Worm (Caenorhabditis elegans): ENCODE measurements around the gene Y37H2A.12.
A peak's percentile ranks its signal among the peaks of the same experiment; 100 is the strongest.

Y37H2A.12 gene

DNA sequence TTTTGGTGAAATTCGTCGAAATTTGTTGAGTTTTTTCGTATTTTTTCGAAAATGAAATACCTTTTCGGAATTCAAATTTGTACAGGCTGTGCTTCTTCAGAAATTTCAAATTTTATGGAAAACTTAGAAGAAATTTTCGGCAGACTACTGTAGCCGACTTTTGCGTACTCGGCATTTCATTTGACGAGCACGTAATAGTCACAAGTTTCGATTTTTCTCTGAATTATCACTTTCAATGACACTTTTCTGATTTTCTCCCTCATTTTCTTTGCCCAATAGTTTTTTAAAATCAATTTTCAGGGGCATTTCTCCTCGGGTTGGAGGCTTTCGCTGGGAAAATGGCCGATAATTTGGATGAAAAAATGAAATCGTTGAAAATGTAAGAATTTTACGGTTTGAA is 7.3 kb downstream of the Y37H2A.12 start, which contains the start of gene fbxa-107:
TSS of gene fbxa-107 (plus strand) at position 301 of the 400 bp plus-strand sequence.
- TF ChIP-seq pha-4 (tag; optimal IDR thresholded peaks at IDR 0.05), result no peak
- no peak for TF ChIP-seq nhr-237 (tag; optimal IDR thresholded peaks at IDR 0.05)

DNA sequence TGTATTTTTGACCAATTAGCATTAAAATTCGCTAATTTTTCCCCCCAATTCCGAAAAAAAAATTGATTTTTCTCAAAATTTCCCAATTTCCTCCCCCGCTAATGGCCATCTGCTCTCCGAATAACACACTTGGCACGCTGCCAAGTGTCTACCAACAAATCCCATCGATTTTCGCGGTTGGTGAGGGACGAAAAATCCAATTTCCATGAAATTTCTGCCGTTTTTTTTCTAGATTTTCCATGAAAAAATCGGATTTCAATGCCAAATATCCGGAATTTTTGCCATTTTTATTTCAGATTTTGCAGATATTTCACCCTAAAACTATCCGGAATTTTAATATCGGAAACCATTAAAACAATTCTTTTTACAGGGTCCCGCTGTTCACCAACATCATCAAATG is 21.5 kb downstream of the Y37H2A.12 start:
- TF ChIP-seq nhr-237 (tag; optimal IDR thresholded peaks at IDR 0.05) (no peak), drap-1 (GFP tag; optimal IDR thresholded peaks at IDR 0.05) (no peak), ces-1 (GFP tag; optimal IDR thresholded peaks at IDR 0.05) (peak; percentile 25), cnd-1 (tag; optimal IDR thresholded peaks at IDR 0.05) (no peak), flh-1 (GFP tag; optimal IDR thresholded peaks at IDR 0.05) (no peak), ceh-43 (GFP tag; optimal IDR thresholded peaks at IDR 0.05) (no peak)

DNA sequence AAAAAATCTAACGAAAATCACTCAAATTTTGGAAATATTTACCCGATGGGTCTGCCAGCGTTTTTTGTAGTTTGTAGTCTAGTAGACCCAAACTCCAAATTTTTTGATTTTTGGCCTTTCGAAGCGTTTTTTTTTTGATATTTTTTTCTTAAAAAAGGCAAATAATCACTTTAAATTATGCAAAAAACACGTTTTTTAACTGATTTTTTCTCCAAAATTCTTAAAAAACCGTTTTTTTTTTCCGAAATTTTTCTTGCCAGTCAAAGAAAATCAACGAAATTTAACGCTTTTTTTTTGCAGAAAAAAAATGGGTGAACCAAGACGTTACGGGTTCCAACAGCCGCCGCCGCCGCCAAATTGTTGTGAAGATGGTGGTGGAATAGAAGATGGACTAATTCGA is 23.0 kb downstream of the Y37H2A.12 start, which contains the start of gene Y37H2A.1:
TSS of gene Y37H2A.1 (plus strand) at position 301 of the 400 bp plus-strand sequence.
- TF ChIP-seq mab-5 (tag; optimal IDR thresholded peaks at IDR 0.05) (no peak), bed-3 (GFP tag; optimal IDR thresholded peaks at IDR 0.05) (no peak), nhr-12 (tag; optimal IDR thresholded peaks at IDR 0.05) (no peak), unc-62 (GFP tag; optimal IDR thresholded peaks at IDR 0.05) (no peak), ceh-83 (GFP tag; optimal IDR thresholded peaks at IDR 0.05) (no peak), ham-2 (GFP tag; optimal IDR thresholded peaks at IDR 0.05) (no peak), ztf-11 (tag; optimal IDR thresholded peaks at IDR 0.05) (no peak), elt-1 (tag; optimal IDR thresholded peaks at IDR 0.05; ENCODE audit: borderline replicate concordance, insufficient read depth) (no peak), nhr-28 (tag; optimal IDR thresholded peaks at IDR 0.05) (no peak), zip-8 (tag; optimal IDR thresholded peaks at IDR 0.05) (no peak), sem-2 (GFP tag; optimal IDR thresholded peaks at IDR 0.05) (no peak), ceh-43 (GFP tag; optimal IDR thresholded peaks at IDR 0.05) (no peak), lin-13 (tag; optimal IDR thresholded peaks at IDR 0.05) (no peak), drap-1 (GFP tag; optimal IDR thresholded peaks at IDR 0.05) (no peak), flh-1 (GFP tag; optimal IDR thresholded peaks at IDR 0.05) (no peak), unc-120 (tag; optimal IDR thresholded peaks at IDR 0.05; ENCODE audit: poor library complexity, severe bottlenecking) (no peak), nhr-76 (tag; optimal IDR thresholded peaks at IDR 0.05) (no peak)

DNA sequence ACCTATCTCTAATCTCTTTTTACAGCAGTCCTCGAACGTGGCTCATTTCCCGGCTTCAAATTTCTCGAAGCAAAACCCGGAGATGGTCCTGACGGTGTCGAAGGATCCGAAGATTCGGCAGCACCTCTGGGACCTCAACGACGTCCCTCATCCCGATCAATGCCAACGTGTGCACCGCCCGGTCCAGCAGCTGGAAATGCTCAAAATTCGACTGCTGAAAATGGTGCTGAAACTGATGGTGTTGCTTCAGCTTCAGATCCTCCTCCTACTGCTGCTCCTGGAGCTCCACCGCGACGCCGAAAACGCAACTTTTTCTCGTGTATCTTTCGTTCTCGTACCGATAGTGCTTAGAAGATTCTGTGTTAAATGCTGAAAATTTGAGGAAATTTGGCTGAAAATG is 24.9 kb downstream of the Y37H2A.12 start:
- TF ChIP-seq hlh-1 (tag; optimal IDR thresholded peaks at IDR 0.05) (no peak), tbx-8 (GFP tag; optimal IDR thresholded peaks at IDR 0.05) (no peak), cnd-1 (tag; optimal IDR thresholded peaks at IDR 0.05) (no peak), sptf-1 (tag; optimal IDR thresholded peaks at IDR 0.05) (no peak), unc-62 (GFP tag; optimal IDR thresholded peaks at IDR 0.05) (no peak), lin-13 (tag; optimal IDR thresholded peaks at IDR 0.05) (no peak), nhr-12 (tag; optimal IDR thresholded peaks at IDR 0.05) (no peak), snpc-4 (tag; optimal IDR thresholded peaks at IDR 0.05) (no peak)

DNA sequence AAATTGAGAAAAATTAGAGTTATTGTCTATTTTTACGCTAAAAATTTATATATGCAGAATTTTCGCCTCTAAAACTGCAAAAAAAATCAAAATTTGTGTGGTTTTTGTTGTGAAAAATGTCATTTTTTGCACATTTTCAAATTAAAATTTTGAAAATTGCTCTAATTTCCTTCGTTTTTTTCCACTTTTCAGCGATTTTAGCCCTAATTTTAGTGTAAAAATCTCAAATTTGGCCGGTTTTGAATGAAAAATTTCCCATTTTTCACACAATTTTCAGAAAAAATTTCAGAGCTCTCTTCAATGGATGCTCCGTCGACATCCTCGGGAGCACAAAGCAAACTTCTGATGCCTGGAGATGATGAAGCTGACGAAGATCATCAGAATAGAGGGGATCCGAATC is 32.5 kb downstream of the Y37H2A.12 start, which contains the start of gene par-4:
TSS of gene par-4 (plus strand) at position 301 of the 400 bp plus-strand sequence.
- no peak for TF ChIP-seq nhr-76 (tag; optimal IDR thresholded peaks at IDR 0.05)
- TF ChIP-seq sptf-1 (tag; optimal IDR thresholded peaks at IDR 0.05), result no peak
- no peak for TF ChIP-seq blmp-1 (tag; optimal IDR thresholded peaks at IDR 0.05)
- TF ChIP-seq hlh-1 (tag; optimal IDR thresholded peaks at IDR 0.05), result no peak
- TF ChIP-seq lin-13 (tag; optimal IDR thresholded peaks at IDR 0.05), result no peak
- no peak for TF ChIP-seq mab-5 (tag; optimal IDR thresholded peaks at IDR 0.05)
- TF ChIP-seq elt-1 (tag; optimal IDR thresholded peaks at IDR 0.05; ENCODE audit: borderline replicate concordance, insufficient read depth), result no peak

DNA sequence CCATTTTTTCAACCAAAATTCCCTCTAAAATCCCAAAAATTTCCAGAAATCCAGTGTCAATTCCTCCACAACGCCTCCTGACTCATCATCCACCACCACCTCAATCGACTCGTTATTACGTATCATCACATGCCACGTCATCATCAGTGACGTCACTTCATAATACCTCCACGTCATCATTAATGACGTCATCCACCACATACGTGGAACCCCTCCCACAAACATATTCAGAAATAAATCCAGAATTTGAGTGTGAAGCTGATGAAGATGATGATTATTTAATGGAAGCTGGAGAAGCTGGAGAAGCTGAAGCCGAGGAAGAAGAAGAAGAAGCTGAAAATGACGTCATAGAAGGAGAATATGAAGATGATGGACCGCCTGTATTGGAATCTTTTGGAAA is 37.0 kb downstream of the Y37H2A.12 start:
- TF ChIP-seq ham-2 (GFP tag; optimal IDR thresholded peaks at IDR 0.05) (no peak), zip-8 (tag; optimal IDR thresholded peaks at IDR 0.05) (peak; percentile 96)

DNA sequence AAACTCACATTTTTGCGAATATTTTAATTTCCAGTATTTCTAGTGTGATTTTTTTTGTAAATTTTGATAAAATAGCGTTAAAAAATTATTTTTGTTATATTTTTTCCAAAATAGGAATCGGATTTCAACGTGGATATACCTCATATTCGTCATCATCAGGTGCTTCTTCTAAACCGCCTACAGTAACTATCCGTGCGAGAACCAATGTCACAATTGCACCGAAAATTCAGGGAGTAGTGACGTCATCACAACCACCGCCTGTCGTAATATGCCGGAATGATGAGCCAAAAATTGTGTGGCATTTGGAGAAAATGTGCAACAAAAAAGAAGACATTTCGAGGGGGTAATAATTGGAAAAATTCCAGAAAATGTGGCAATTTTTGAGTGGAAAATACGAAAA is 39.7 kb downstream of the Y37H2A.12 start:
- peak; percentile 61 for TF ChIP-seq zip-8 (tag; optimal IDR thresholded peaks at IDR 0.05)
- no peak for TF ChIP-seq tbx-8 (GFP tag; optimal IDR thresholded peaks at IDR 0.05)
